Fruit fly (Drosophila melanogaster) whole organism, embryonic: ENCODE data around the gene smg.

Experiments
- Aef1 ChIP-seq: fragments of 200-800 bp; sonication (Bioruptor generic); IDR thresholded peaks from 3 replicates; pipeline ENCODE4 v1.3.6; 2022; ENCODE audit warnings: missing biosample characterization, missing genetic modification characterization
- CG10366 ChIP-seq: fragments of 200-800 bp; sonication (Bioruptor generic); IDR thresholded peaks from 2 replicates; pipeline ENCODE4 v1.3.6; 2022; ENCODE audit warnings: missing biosample characterization, missing genetic modification characterization
- CG10543 ChIP-seq: fragments of 200-800 bp; sonication (Bioruptor generic); optimal IDR thresholded peaks from 3 replicates; lab custom pipeline; 2017; ENCODE audit warnings: missing biosample characterization, mild to moderate bottlenecking, missing genetic modification characterization, moderate library complexity
- CG11085 ChIP-seq: fragments of 200-800 bp; sonication (Bioruptor generic); IDR thresholded peaks from 2 replicates; pipeline ENCODE4 v1.3.6; 2022; ENCODE audit warnings: missing biosample characterization, missing genetic modification characterization
- CG11093 ChIP-seq: fragments of 200-800 bp; sonication (Bioruptor generic); IDR thresholded peaks from 3 replicates; pipeline ENCODE4 v1.3.6; 2022; ENCODE audit warnings: missing biosample characterization, missing genetic modification characterization
- CG11456 ChIP-seq: fragments of 200-800 bp; sonication (Bioruptor generic); IDR thresholded peaks from 3 replicates; pipeline ENCODE4 v1.3.6; 2022; ENCODE audit warnings: missing biosample characterization, missing genetic modification characterization
- CG11560 ChIP-seq: fragments of 200-800 bp; sonication (Bioruptor generic); IDR thresholded peaks from 3 replicates; pipeline ENCODE4 v1.3.6; 2022; ENCODE audit warnings: missing biosample characterization, missing genetic modification characterization
- CG12071 ChIP-seq: fragments of 200-800 bp; sonication (Bioruptor generic); optimal IDR thresholded peaks from 3 replicates; lab custom pipeline; 2018; ENCODE audit warnings: missing biosample characterization, mild to moderate bottlenecking, missing genetic modification characterization
- CG12659 ChIP-seq: fragments of 200-800 bp; sonication (Bioruptor generic); optimal IDR thresholded peaks from 3 replicates; lab custom pipeline; 2017; ENCODE audit warnings: mild to moderate bottlenecking, missing biosample characterization, missing genetic modification reagents, missing genetic modification characterization
- CG13123 ChIP-seq: fragments of 200-800 bp; sonication (Bioruptor generic); optimal IDR thresholded peaks from 2 replicates; lab custom pipeline; 2016; ENCODE audit warnings: missing biosample characterization, missing genetic modification characterization
- CG14860 ChIP-seq: fragments of 200-800 bp; sonication (Bioruptor generic); IDR thresholded peaks from 3 replicates; pipeline ENCODE4 v1.3.6; 2022; ENCODE audit warnings: missing biosample characterization, missing genetic modification characterization; ENCODE audit not compliant: partially characterized antibody
- CG15514 ChIP-seq: fragments of 200-800 bp; sonication (Bioruptor generic); optimal IDR thresholded peaks from 3 replicates; lab custom pipeline; 2017; ENCODE audit warnings: missing biosample characterization, missing genetic modification characterization, mild to moderate bottlenecking, moderate library complexity, missing genetic modification reagents
- CG17186 ChIP-seq: fragments of 200-800 bp; sonication (Bioruptor generic); optimal IDR thresholded peaks from 3 replicates; lab custom pipeline; 2017; ENCODE audit warnings: missing biosample characterization, missing genetic modification reagents, missing genetic modification characterization
- CG17361 ChIP-seq: fragments of 200-800 bp; sonication (Bioruptor generic); IDR thresholded peaks from 3 replicates; pipeline ENCODE4 v1.3.6; 2022; ENCODE audit warnings: missing biosample characterization, missing genetic modification characterization
- CG1832 ChIP-seq: fragments of 200-800 bp; sonication (Bioruptor generic); optimal IDR thresholded peaks from 2 replicates; lab custom pipeline; 2017; ENCODE audit warnings: missing biosample characterization, mild to moderate bottlenecking, missing genetic modification characterization, inconsistent platforms
- CG3163 ChIP-seq: fragments of 200-800 bp; sonication (Bioruptor generic); optimal IDR thresholded peaks from 3 replicates; lab custom pipeline; 2016; ENCODE audit warnings: missing biosample characterization, missing genetic modification characterization
- CG3995 ChIP-seq: fragments of 200-800 bp; sonication (Bioruptor generic); optimal IDR thresholded peaks from 3 replicates; lab custom pipeline; 2016; ENCODE audit warnings: missing biosample characterization, missing genetic modification characterization
- CG4854 ChIP-seq: fragments of 200-800 bp; sonication (Bioruptor generic); optimal IDR thresholded peaks from 2 replicates; lab custom pipeline; 2016; ENCODE audit warnings: missing biosample characterization, missing genetic modification characterization, inconsistent platforms
- CG6272 ChIP-seq: fragments of 200-800 bp; sonication (Bioruptor generic); IDR thresholded peaks from 2 replicates; pipeline ENCODE4 v1.3.6; 2022; ENCODE audit warnings: missing biosample characterization, missing genetic modification characterization
- CG7963 ChIP-seq: fragments of 200-800 bp; sonication (Bioruptor generic); IDR thresholded peaks from 3 replicates; pipeline ENCODE4 v1.3.6; 2022; ENCODE audit warnings: missing biosample characterization, missing genetic modification characterization; ENCODE audit not compliant: partially characterized antibody
- CG8089 ChIP-seq: fragments of 200-800 bp; sonication (Bioruptor generic); optimal IDR thresholded peaks from 3 replicates; lab custom pipeline; 2016; ENCODE audit warnings: missing biosample characterization, missing genetic modification characterization
- CG8478 ChIP-seq: fragments of >200 bp; optimal IDR thresholded peaks from 2 replicates; lab custom pipeline; 2018
- CkIIα-i1 ChIP-seq: fragments of 200-800 bp; sonication (Bioruptor generic); IDR thresholded peaks from 2 replicates; pipeline ENCODE4 v1.3.6; 2022; ENCODE audit warnings: missing biosample characterization, missing genetic modification characterization
- Dll ChIP-seq: fragments of 200-800 bp; sonication (Bioruptor generic); IDR thresholded peaks from 4 replicates; pipeline ENCODE4 v1.3.6; 2022; ENCODE audit warnings: missing biosample characterization, missing genetic modification characterization; ENCODE audit not compliant: partially characterized antibody
- Kr ChIP-seq: fragments of 200-800 bp; sonication (Bioruptor generic); optimal IDR thresholded peaks from 2 replicates; lab custom pipeline; 2017; ENCODE audit warnings: missing biosample characterization, mild to moderate bottlenecking, missing genetic modification characterization
- Mad ChIP-seq: fragments of 200-800 bp; sonication (Bioruptor generic); optimal IDR thresholded peaks from 2 replicates; lab custom pipeline; 2016; ENCODE audit warnings: missing biosample characterization, missing genetic modification characterization
- Mes4 ChIP-seq: fragments of 200-800 bp; sonication (Bioruptor generic); optimal IDR thresholded peaks from 2 replicates; lab custom pipeline; 2016; ENCODE audit warnings: missing biosample characterization, missing genetic modification characterization
- NK7.1 ChIP-seq: fragments of 200-800 bp; sonication (Bioruptor generic); optimal IDR thresholded peaks from 3 replicates; lab custom pipeline; 2016; ENCODE audit warnings: missing biosample characterization, missing genetic modification characterization
- Scr ChIP-seq: fragments of 200-800 bp; sonication (Bioruptor generic); IDR thresholded peaks from 2 replicates; pipeline ENCODE4 v1.3.6; 2022; ENCODE audit warnings: missing biosample characterization, missing genetic modification characterization; ENCODE audit not compliant: partially characterized antibody
- Spps ChIP-seq: fragments of 200-800 bp; sonication (Bioruptor generic); optimal IDR thresholded peaks from 2 replicates; lab custom pipeline; 2018; ENCODE audit warnings: missing biosample characterization, mild to moderate bottlenecking, missing genetic modification characterization
- Sry-δ ChIP-seq: fragments of 200-800 bp; sonication (Bioruptor generic); optimal IDR thresholded peaks from 2 replicates; lab custom pipeline; 2016; ENCODE audit warnings: missing biosample characterization, missing genetic modification characterization
- ato ChIP-seq: fragments of 200-800 bp; sonication (Bioruptor generic); IDR thresholded peaks from 2 replicates; pipeline ENCODE4 v1.3.6; 2022; ENCODE audit warnings: missing biosample characterization, missing genetic modification characterization; ENCODE audit not compliant: partially characterized antibody
- bigmax ChIP-seq: fragments of 200-800 bp; sonication (Bioruptor generic); optimal IDR thresholded peaks from 2 replicates; lab custom pipeline; 2018; ENCODE audit warnings: missing biosample characterization, mild to moderate bottlenecking, missing genetic modification characterization
- ci ChIP-seq: fragments of 200-800 bp; sonication (Bioruptor generic); IDR thresholded peaks from 3 replicates; pipeline ENCODE4 v1.3.6; 2022; ENCODE audit warnings: missing biosample characterization, missing genetic modification characterization
- dysf ChIP-seq: fragments of 200-800 bp; sonication (Bioruptor generic); IDR thresholded peaks from 3 replicates; pipeline ENCODE4 v1.3.6; 2022; ENCODE audit warnings: missing biosample characterization, missing genetic modification characterization
- fd3F ChIP-seq: fragments of 200-800 bp; sonication (Bioruptor generic); optimal IDR thresholded peaks from 2 replicates; lab custom pipeline; 2018; ENCODE audit warnings: missing biosample characterization, mild to moderate bottlenecking, missing genetic modification characterization, moderate library complexity
- fru ChIP-seq: fragments of >200 bp; optimal IDR thresholded peaks from 2 replicates; lab custom pipeline; 2017
- gro ChIP-seq: fragments of 200-800 bp; sonication (Bioruptor generic); optimal IDR thresholded peaks from 2 replicates; lab custom pipeline; 2016; ENCODE audit warnings: missing biosample characterization, missing genetic modification characterization
- gsb ChIP-seq: fragments of 200-800 bp; sonication (Bioruptor generic); IDR thresholded peaks from 2 replicates; pipeline ENCODE4 v1.3.6; 2022; ENCODE audit warnings: missing biosample characterization, missing genetic modification characterization
- ind ChIP-seq: fragments of 200-800 bp; sonication (Bioruptor generic); optimal IDR thresholded peaks from 3 replicates; lab custom pipeline; 2016; ENCODE audit warnings: missing biosample characterization, missing genetic modification characterization
- insv ChIP-seq, 2 experiments: fragments of 200-800 bp; sonication (Bioruptor generic); optimal IDR thresholded peaks; 3 replicates each; lab custom pipeline; 2016 to 2018; ENCODE audit warnings: missing biosample characterization in 2 of 2, missing genetic modification characterization in 2 of 2
- kni ChIP-seq: fragments of 200-800 bp; sonication (Bioruptor generic); optimal IDR thresholded peaks from 3 replicates; lab custom pipeline; 2017; ENCODE audit warnings: mild to moderate bottlenecking, missing biosample characterization, missing genetic modification reagents, missing genetic modification characterization
- lilli ChIP-seq: fragments of 200-800 bp; sonication (Bioruptor generic); optimal IDR thresholded peaks from 3 replicates; lab custom pipeline; 2016; ENCODE audit warnings: missing biosample characterization, missing genetic modification characterization
- psq ChIP-seq: fragments of 200-800 bp; sonication (Bioruptor generic); optimal IDR thresholded peaks from 2 replicates; lab custom pipeline; 2017; ENCODE audit warnings: missing biosample characterization, missing genetic modification characterization
- run ChIP-seq: fragments of 200-800 bp; sonication (Bioruptor generic); optimal IDR thresholded peaks from 3 replicates; lab custom pipeline; 2018; ENCODE audit warnings: missing biosample characterization, mild to moderate bottlenecking, missing genetic modification characterization
- salm ChIP-seq: fragments of 200-800 bp; sonication (Bioruptor generic); optimal IDR thresholded peaks from 2 replicates; lab custom pipeline; 2018; ENCODE audit warnings: missing biosample characterization, mild to moderate bottlenecking, missing genetic modification characterization
- slp2 ChIP-seq: fragments of 200-800 bp; sonication (Bioruptor generic); optimal IDR thresholded peaks from 2 replicates; lab custom pipeline; 2016; ENCODE audit warnings: missing biosample characterization, missing genetic modification characterization
- ssp ChIP-seq: fragments of 200-800 bp; sonication (Bioruptor generic); IDR thresholded peaks from 2 replicates; pipeline ENCODE4 v1.3.6; 2022; ENCODE audit warnings: missing biosample characterization, missing genetic modification characterization
- toy ChIP-seq: fragments of 200-800 bp; sonication (Bioruptor generic); IDR thresholded peaks from 2 replicates; pipeline ENCODE4 v1.3.6; 2022; ENCODE audit warnings: missing biosample characterization, missing genetic modification characterization
- trem ChIP-seq: fragments of 200-800 bp; optimal IDR thresholded peaks from 3 replicates; lab custom pipeline; 2019; ENCODE audit warnings: missing biosample characterization, mild to moderate bottlenecking, missing genetic modification characterization, moderate library complexity
- vnd ChIP-seq: fragments of 200-800 bp; sonication (Bioruptor generic); IDR thresholded peaks from 3 replicates; pipeline ENCODE4 v1.3.6; 2022; ENCODE audit warnings: missing biosample characterization, missing genetic modification characterization; ENCODE audit not compliant: partially characterized antibody
- zf30C ChIP-seq: fragments of 200-800 bp; sonication (Bioruptor generic); optimal IDR thresholded peaks from 3 replicates; lab custom pipeline; 2018; ENCODE audit warnings: missing biosample characterization, mild to moderate bottlenecking, missing genetic modification characterization

smg gene

DNA sequence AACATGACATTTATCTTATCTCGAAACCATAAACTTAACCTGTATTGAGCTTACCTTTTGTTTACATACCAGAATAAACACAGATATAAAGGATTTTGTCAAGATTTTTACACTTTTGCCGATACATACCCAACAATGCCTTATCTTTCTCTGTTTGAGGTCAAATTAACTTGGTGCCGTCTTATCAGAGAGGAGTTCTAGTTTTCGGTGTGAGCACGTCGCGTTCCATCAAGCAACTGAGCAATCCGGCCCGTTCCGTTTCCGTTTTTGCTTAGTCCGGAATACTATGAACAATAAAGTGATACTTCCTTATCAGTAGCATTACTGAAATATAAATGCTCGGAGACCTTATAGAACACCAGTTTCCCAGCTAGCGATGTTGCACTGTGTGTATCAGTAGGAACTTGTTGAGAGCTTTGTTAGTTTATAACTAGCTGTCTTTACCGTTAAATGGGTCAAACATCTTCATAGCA lies 11.9 kb downstream of the smg start, which contains the start of gene Galk (continued):
- TF ChIP-seq CG8089 (GFP tag; lab: Kevin White, UChicago): no peak
- no peak for TF ChIP-seq Scr (GFP tag; lab: Robert Waterston, UW)
- no peak for TF ChIP-seq Sry-δ (GFP tag; lab: Kevin White, UChicago)
- peak; percentile 81 for TF ChIP-seq CG10543 (GFP tag; lab: Kevin White, UChicago)
- no peak for TF ChIP-seq ato (GFP tag; lab: Robert Waterston, UW)
- TF ChIP-seq Dll (GFP tag; lab: Robert Waterston, UW): no peak
- TF ChIP-seq Aef1 (GFP tag; lab: Robert Waterston, UW): peak; percentile 53; the same call in 1 of the 3 replicates
- TF ChIP-seq CG3163 (GFP tag; lab: Kevin White, UChicago): peak; percentile 5
- no peak for TF ChIP-seq CG8478 (lab: Kevin White, UChicago)
- TF ChIP-seq CG10366: peak; percentile 63
- TF ChIP-seq CG13123 (GFP tag; lab: Kevin White, UChicago): no peak
- no peak; the same call in 2 of the 3 replicates for TF ChIP-seq CG17361 (GFP tag; lab: Robert Waterston, UW)
- TF ChIP-seq gro (GFP tag; lab: Kevin White, UChicago): peak; percentile 68
- no peak for TF ChIP-seq CG11560 (tag; lab: Robert Waterston, UW)
- TF ChIP-seq kni (GFP tag; lab: Kevin White, UChicago): peak; percentile 75
- TF ChIP-seq CG7963 (GFP tag; lab: Robert Waterston, UW): no peak
- peak; percentile 46; the same call in 1 of the 2 replicates for TF ChIP-seq CG11085 (GFP tag; lab: Robert Waterston, UW)
- no peak for TF ChIP-seq insv (GFP tag; optimal IDR thresholded peaks at IDR 0.05; lab: Kevin White, UChicago)
- TF ChIP-seq CG14860: no peak
- peak; percentile 72 for TF ChIP-seq CG12071 (GFP tag; lab: Kevin White, UChicago)
- TF ChIP-seq Mes4: no peak
- peak; percentile 73 for TF ChIP-seq lilli (GFP tag; lab: Kevin White, UChicago)
- TF ChIP-seq CG15514: peak; percentile 72
- peak; percentile 60 for TF ChIP-seq run (tag; lab: Kevin White, UChicago)
- TF ChIP-seq ssp (GFP tag; lab: Robert Waterston, UW): peak; percentile 26; the same call in 1 of the 2 replicates
- peak; percentile 90 for TF ChIP-seq CG11456 (GFP tag; lab: Robert Waterston, UW)
- TF ChIP-seq ind: peak; percentile 71
- TF ChIP-seq ci (GFP tag; lab: Robert Waterston, UW): no peak; the same call in 2 of the 3 replicates
- TF ChIP-seq fd3F (GFP tag; lab: Kevin White, UChicago): peak; percentile 24
- no peak for TF ChIP-seq CG17186 (GFP tag; lab: Kevin White, UChicago)
- TF ChIP-seq NK7.1: no peak
- peak; percentile 75 for TF ChIP-seq gsb (GFP tag; lab: Robert Waterston, UW)
- peak; percentile 58 for TF ChIP-seq bigmax (GFP tag; lab: Kevin White, UChicago)
- TF ChIP-seq CG1832 (GFP tag; lab: Kevin White, UChicago): no peak
- TF ChIP-seq dysf (GFP tag; lab: Robert Waterston, UW): peak; percentile 69
- TF ChIP-seq CG11093 (GFP tag; lab: Robert Waterston, UW): no peak
- TF ChIP-seq CG6272: 0 out of 2 replicates have a peak, but pooled peaks have one; percentile 21
- TF ChIP-seq Spps (tag; lab: Kevin White, UChicago): no peak
- no peak for TF ChIP-seq CG3995 (GFP tag; lab: Kevin White, UChicago)
- no peak for TF ChIP-seq Mad (GFP tag; lab: Kevin White, UChicago)
- peak; percentile 37 for TF ChIP-seq CG4854
- no peak for TF ChIP-seq psq
- TF ChIP-seq toy (GFP tag; lab: Robert Waterston, UW): no peak
- no peak for TF ChIP-seq CkIIα-i1
- TF ChIP-seq zf30C (GFP tag; lab: Kevin White, UChicago): no peak
- no peak for TF ChIP-seq Kr (GFP tag; lab: Kevin White, UChicago)
- no peak for TF ChIP-seq vnd
- TF ChIP-seq CG12659: peak; percentile 28
- TF ChIP-seq fru (lab: Kevin White, UChicago): no peak
- TF ChIP-seq salm: peak; percentile 65
- TF ChIP-seq trem (tag; lab: Kevin White, UChicago): no peak
- no peak for TF ChIP-seq slp2 (GFP tag; lab: Kevin White, UChicago)
